Worm (Caenorhabditis elegans) whole organism, L4 larva: Measurements from ENCODE around the gene F52C12.6.

Experiments used
- F10B5.3 ChIP-seq: sonication (generic microtip); optimal IDR thresholded peaks from 2 replicates; lab custom pipeline; 2016; ENCODE audit warnings: mild to moderate bottlenecking, missing genetic modification characterization, missing compliant biosample characterization
- F37D6.2 ChIP-seq: sonication (generic microtip); optimal IDR thresholded peaks from 2 replicates; lab custom pipeline; 2016; ENCODE audit warnings: mild to moderate bottlenecking, missing genetic modification characterization, missing compliant biosample characterization
- T26A8.4 ChIP-seq: fragments of 200-800 bp; sonication (Bioruptor generic); IDR thresholded peaks from 2 replicates; pipeline ENCODE4 v1.3.6; 2022; ENCODE audit warnings: missing genetic modification characterization, missing compliant biosample characterization
- ZK337.2 ChIP-seq: fragments of 200-800 bp; sonication (Bioruptor generic); IDR thresholded peaks from 2 replicates; pipeline ENCODE4 v1.3.6; 2022; ENCODE audit warnings: missing genetic modification reagents, missing genetic modification characterization, missing compliant biosample characterization
- aly-2 ChIP-seq: sonication (generic microtip); optimal IDR thresholded peaks from 2 replicates; lab custom pipeline; 2018; ENCODE audit warnings: missing biosample characterization, missing genetic modification characterization
- attf-4 ChIP-seq: sonication (generic microtip); optimal IDR thresholded peaks from 3 replicates; lab custom pipeline; 2017; ENCODE audit warnings: missing biosample characterization, missing genetic modification characterization
- ceh-28 ChIP-seq: fragments of 150-350 bp; optimal IDR thresholded peaks from 2 replicates; lab custom pipeline; 2014; ENCODE audit warnings: missing biosample characterization, missing genetic modification reagents, missing genetic modification characterization
- ceh-44 ChIP-seq: fragments of 200-800 bp; sonication (Bioruptor generic); IDR thresholded peaks from 2 replicates; pipeline ENCODE4 v1.3.6; 2022; ENCODE audit warnings: missing genetic modification reagents, missing genetic modification characterization, missing compliant biosample characterization
- ceh-62 ChIP-seq: sonication (generic microtip); optimal IDR thresholded peaks from 2 replicates; lab custom pipeline; 2017; ENCODE audit warnings: missing biosample characterization, missing genetic modification characterization
- cey-2 ChIP-seq: sonication (generic microtip); optimal IDR thresholded peaks from 3 replicates; lab custom pipeline; 2017; ENCODE audit warnings: missing genetic modification characterization, mild to moderate bottlenecking, missing compliant biosample characterization, antibody characterized with exemption, borderline replicate concordance; ENCODE audit not compliant: insufficient read depth
- daf-8 ChIP-seq: fragments of 200-800 bp; sonication (Bioruptor generic); IDR thresholded peaks from 2 replicates; pipeline ENCODE4 v1.3.6; 2022; ENCODE audit warnings: missing genetic modification characterization, missing compliant biosample characterization
- dmd-9 ChIP-seq: fragments of 200-800 bp; sonication (Bioruptor generic); IDR thresholded peaks from 2 replicates; pipeline ENCODE4 v1.3.6; 2022; ENCODE audit warnings: missing genetic modification reagents, missing genetic modification characterization, missing compliant biosample characterization
- dpl-1 ChIP-seq: fragments of 150-350 bp; optimal IDR thresholded peaks from 2 replicates; lab custom pipeline; 2014; ENCODE audit warnings: missing biosample characterization, missing genetic modification reagents, missing genetic modification characterization
- dve-1 ChIP-seq: sonication (generic microtip); optimal IDR thresholded peaks from 2 replicates; lab custom pipeline; 2017; ENCODE audit warnings: antibody characterized with exemption, mild to moderate bottlenecking, missing genetic modification characterization, missing compliant biosample characterization; ENCODE audit not compliant: insufficient read depth
- egl-27 ChIP-seq: sonication (generic microtip); optimal IDR thresholded peaks from 3 replicates; lab custom pipeline; 2017; ENCODE audit warnings: missing biosample characterization, missing genetic modification reagents, missing genetic modification characterization
- egl-43 ChIP-seq: fragments of 200-800 bp; sonication (Bioruptor generic); IDR thresholded peaks from 2 replicates; pipeline ENCODE4 v1.3.6; 2022; ENCODE audit warnings: missing genetic modification reagents, missing genetic modification characterization, missing compliant biosample characterization
- fos-1 ChIP-seq: fragments of 150-350 bp; optimal IDR thresholded peaks from 2 replicates; lab custom pipeline; 2014; ENCODE audit warnings: missing biosample characterization, missing genetic modification characterization
- hif-1 ChIP-seq, 2 experiments: sonication (generic microtip); optimal IDR thresholded peaks; 2 replicates each; lab custom pipeline; 2016 to 2017; ENCODE audit warnings: missing compliant biosample characterization in 2 of 2, missing genetic modification characterization in 2 of 2, missing genetic modification reagents in 2 of 2, missing genotype in 2 of 2, mild to moderate bottlenecking in 1 of 2
- hmg-1.1 ChIP-seq: fragments of 200-800 bp; sonication (Bioruptor generic); IDR thresholded peaks from 2 replicates; pipeline ENCODE4 v1.3.6; 2022; ENCODE audit warnings: missing genetic modification reagents, missing genetic modification characterization, missing compliant biosample characterization
- lim-7 ChIP-seq: fragments of 200-800 bp; sonication (Bioruptor generic); IDR thresholded peaks from 2 replicates; pipeline ENCODE4 v1.3.6; 2022; ENCODE audit warnings: missing genetic modification characterization, missing compliant biosample characterization
- lin-13 ChIP-seq: fragments of 150-350 bp; optimal IDR thresholded peaks from 2 replicates; lab custom pipeline; 2014; ENCODE audit warnings: missing biosample characterization, missing genetic modification reagents, missing genetic modification characterization
- lin-15B ChIP-seq: fragments of 150-350 bp; sonication (generic microtip); optimal IDR thresholded peaks from 3 replicates; lab custom pipeline; 2014; ENCODE audit warnings: missing biosample characterization, missing genetic modification characterization
- lin-29 ChIP-seq: fragments of 200-800 bp; sonication (Bioruptor generic); IDR thresholded peaks from 2 replicates; pipeline ENCODE4 v1.3.6; 2022; ENCODE audit warnings: missing genetic modification reagents, missing genetic modification characterization, missing compliant biosample characterization
- lin-38 ChIP-seq: fragments of 200-800 bp; sonication (Bioruptor generic); IDR thresholded peaks from 2 replicates; pipeline ENCODE4 v1.3.6; 2022; ENCODE audit warnings: missing genetic modification reagents, missing genetic modification characterization, missing compliant biosample characterization
- lin-39 ChIP-seq: fragments of 150-350 bp; optimal IDR thresholded peaks from 2 replicates; lab custom pipeline; 2014; ENCODE audit warnings: missing biosample characterization, missing genetic modification reagents, missing genetic modification characterization
- lsy-2 ChIP-seq, 2 experiments: fragments of 150-350 bp in 1 of 2; sonication (generic microtip) in 1 of 2; optimal IDR thresholded peaks; 2 replicates each; lab custom pipeline; 2014 to 2017; ENCODE audit warnings: missing biosample characterization in 2 of 2, missing genetic modification characterization in 2 of 2
- madf-5 ChIP-seq, 2 experiments: fragments of 200-800 bp; sonication (Bioruptor generic); IDR thresholded peaks; 2 replicates each; pipeline ENCODE4 v1.3.6; 2022; ENCODE audit warnings: missing compliant biosample characterization in 2 of 2, missing genetic modification characterization in 2 of 2
- mdt-29 ChIP-seq: fragments of 200-800 bp; sonication (Bioruptor generic); IDR thresholded peaks from 2 replicates; pipeline ENCODE4 v1.3.6; 2022; ENCODE audit warnings: missing genetic modification reagents, missing genetic modification characterization, missing compliant biosample characterization
- mes-2 ChIP-seq: sonication (generic microtip); optimal IDR thresholded peaks from 2 replicates; lab custom pipeline; 2016; ENCODE audit warnings: missing genotype, mild to moderate bottlenecking, missing genetic modification characterization, missing compliant biosample characterization; ENCODE audit not compliant: poor library complexity, severe bottlenecking
- nhr-10 ChIP-seq: fragments of 150-350 bp; optimal IDR thresholded peaks from 2 replicates; lab custom pipeline; 2014; ENCODE audit warnings: missing biosample characterization, missing genetic modification characterization
- nhr-102 ChIP-seq: sonication (generic microtip); optimal IDR thresholded peaks from 2 replicates; lab custom pipeline; 2016; ENCODE audit warnings: mild to moderate bottlenecking, missing genetic modification characterization, moderate library complexity, missing compliant biosample characterization
- nhr-11 ChIP-seq: fragments of 150-350 bp; optimal IDR thresholded peaks from 2 replicates; lab custom pipeline; 2014; ENCODE audit warnings: missing biosample characterization, missing genetic modification characterization
- nhr-111 ChIP-seq: fragments of 200-800 bp; sonication (Bioruptor generic); optimal IDR thresholded peaks from 2 replicates; lab custom pipeline; 2018; ENCODE audit warnings: mild to moderate bottlenecking, missing genetic modification characterization, missing compliant biosample characterization
- nhr-237 ChIP-seq: sonication (generic microtip); optimal IDR thresholded peaks from 2 replicates; lab custom pipeline; 2017; ENCODE audit warnings: missing biosample characterization, missing genetic modification characterization
- nhr-28 ChIP-seq: fragments of 150-350 bp; optimal IDR thresholded peaks from 2 replicates; lab custom pipeline; 2014; ENCODE audit warnings: missing biosample characterization, missing genetic modification characterization
- nhr-42 ChIP-seq: fragments of 200-800 bp; sonication (Bioruptor generic); IDR thresholded peaks from 2 replicates; pipeline ENCODE4 v1.3.6; 2022; ENCODE audit warnings: missing genetic modification characterization, missing compliant biosample characterization
- nhr-76 ChIP-seq: fragments of 150-350 bp; optimal IDR thresholded peaks from 2 replicates; lab custom pipeline; 2014; ENCODE audit warnings: missing biosample characterization, missing genetic modification characterization
- pha-4 ChIP-seq, 2 experiments: fragments of 150-350 bp in 1 of 2; fragments of 200-800 bp in 1 of 2; sonication (Bioruptor generic) in 1 of 2; IDR thresholded peaks in 1 of 2; optimal IDR thresholded peaks in 1 of 2; 2 replicates each; pipeline versions ENCODE4 v1.3.6 to Lab custom; 2014 to 2022; ENCODE audit warnings: missing genetic modification characterization in 2 of 2, missing genetic modification reagents in 2 of 2, missing biosample characterization in 1 of 2, missing compliant biosample characterization in 1 of 2
- rbr-2 ChIP-seq: sonication (generic microtip); optimal IDR thresholded peaks from 2 replicates; lab custom pipeline; 2016; ENCODE audit warnings: missing genotype, missing genetic modification characterization, missing compliant biosample characterization
- sdz-12 ChIP-seq: fragments of 200-800 bp; sonication (Bioruptor generic); optimal IDR thresholded peaks from 2 replicates; lab custom pipeline; 2018; ENCODE audit warnings: mild to moderate bottlenecking, missing genetic modification characterization, missing compliant biosample characterization
- snpc-4 ChIP-seq: fragments of 150-350 bp; optimal IDR thresholded peaks from 2 replicates; lab custom pipeline; 2014; ENCODE audit warnings: missing biosample characterization, missing genetic modification characterization
- tra-1 ChIP-seq: fragments of 200-800 bp; sonication (Bioruptor generic); IDR thresholded peaks from 2 replicates; pipeline ENCODE4 v1.3.6; 2022; ENCODE audit warnings: missing genetic modification reagents, missing genetic modification characterization, missing compliant biosample characterization
- unc-130 ChIP-seq: sonication (generic microtip); optimal IDR thresholded peaks from 2 replicates; lab custom pipeline; 2016; ENCODE audit warnings: missing genetic modification reagents, missing genetic modification characterization, missing compliant biosample characterization
- unc-39 ChIP-seq: sonication (generic microtip); optimal IDR thresholded peaks from 2 replicates; lab custom pipeline; 2017; ENCODE audit warnings: missing biosample characterization, missing genetic modification characterization
- unc-62 ChIP-seq, 3 experiments: fragments of 150-350 bp in 1 of 3; sonication (generic microtip); optimal IDR thresholded peaks in 2 of 3; peaks in 1 of 3; 1 replicate in 1 of 3; 2 replicates in 2 of 3; lab custom pipeline; 2014 to 2017; ENCODE audit warnings: missing biosample characterization in 3 of 3, missing genetic modification characterization in 3 of 3, missing genetic modification reagents in 3 of 3, missing genotype in 1 of 3
- vab-7 ChIP-seq: fragments of 200-800 bp; sonication (Bioruptor generic); IDR thresholded peaks from 2 replicates; pipeline ENCODE4 v1.3.6; 2022; ENCODE audit warnings: missing genetic modification reagents, missing genetic modification characterization, missing compliant biosample characterization
- zag-1 ChIP-seq: fragments of 150-350 bp; optimal IDR thresholded peaks from 2 replicates; lab custom pipeline; 2014; ENCODE audit warnings: missing biosample characterization, missing genetic modification characterization
- zfp-2 ChIP-seq: sonication (generic microtip); optimal IDR thresholded peaks from 2 replicates; lab custom pipeline; 2016; ENCODE audit warnings: mild to moderate bottlenecking, missing genetic modification characterization, missing compliant biosample characterization
- zip-11 ChIP-seq: fragments of 200-800 bp; sonication (Bioruptor generic); IDR thresholded peaks from 2 replicates; pipeline ENCODE4 v1.3.6; 2022; ENCODE audit warnings: missing genetic modification characterization, missing compliant biosample characterization
- ztf-11 ChIP-seq: fragments of 150-350 bp; optimal IDR thresholded peaks from 2 replicates; lab custom pipeline; 2014; ENCODE audit warnings: missing biosample characterization, missing genetic modification characterization
- ztf-7 ChIP-seq: fragments of 150-350 bp; optimal IDR thresholded peaks from 2 replicates; lab custom pipeline; 2014; ENCODE audit warnings: missing biosample characterization, missing genetic modification characterization

The F52C12.6 gene

DNA sequence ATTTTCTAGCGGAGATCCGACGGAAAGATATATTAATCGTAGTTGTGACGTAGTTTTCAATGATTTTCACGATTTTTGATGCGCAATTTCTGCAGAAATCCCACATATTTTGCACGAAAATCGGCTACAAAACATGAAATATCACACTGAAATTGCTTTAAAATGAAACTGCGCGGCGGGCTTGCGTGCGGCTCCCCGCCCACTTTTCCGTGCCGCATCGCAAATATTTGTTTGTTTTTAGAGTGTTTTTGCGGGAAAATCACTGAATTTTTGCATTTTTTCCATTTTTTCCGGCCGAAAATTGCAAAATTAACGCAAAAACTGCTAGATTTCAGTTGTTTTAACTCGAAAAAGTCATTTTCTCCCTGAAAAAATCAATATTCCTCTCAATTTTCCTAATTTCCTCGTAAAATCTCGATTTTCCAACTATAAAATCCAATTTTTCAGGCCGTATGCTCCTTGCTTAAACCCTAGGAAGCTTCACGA lies 24.5 kb downstream of the F52C12.6 start, which contains the start of gene Y76B12C.6:
Gene Y76B12C.6 (plus strand): TSS at position 436 of the 486 bp plus-strand sequence.
- TF ChIP-seq hmg-1.1 (GFP tag; lab: Robert Waterston, UW), result no peak
- TF ChIP-seq cey-2, result no peak
- no peak for TF ChIP-seq pha-4 (GFP tag; IDR thresholded peaks at IDR 0.05; lab: Robert Waterston, UW)
- no peak for TF ChIP-seq pha-4 (tag; optimal IDR thresholded peaks at IDR 0.05; lab: Kevin White, UChicago)
- no peak for TF ChIP-seq unc-130 (GFP tag; lab: Kevin White, UChicago)
- TF ChIP-seq nhr-111 (GFP tag; lab: Kevin White, UChicago), result no peak
- no peak for TF ChIP-seq rbr-2 (tag; lab: Kevin White, UChicago)
- no peak for TF ChIP-seq dmd-9 (GFP tag; lab: Robert Waterston, UW)
- TF ChIP-seq egl-27, result no peak
- no peak for TF ChIP-seq ztf-7
- TF ChIP-seq nhr-102 (tag; lab: Kevin White, UChicago), result no peak
- no peak for TF ChIP-seq ceh-62 (tag; lab: Kevin White, UChicago)
- no peak for TF ChIP-seq daf-8 (GFP tag; lab: Robert Waterston, UW)
- no peak for TF ChIP-seq lin-15B (tag; lab: Kevin White, UChicago)
- no peak for TF ChIP-seq ceh-44
- TF ChIP-seq unc-62 (GFP tag; optimal IDR thresholded peaks at IDR 0.05 in 1 of 2; lab: Kevin White, UChicago), result no peak
- no peak for TF ChIP-seq unc-62 (tag; optimal IDR thresholded peaks at IDR 0.05; lab: Kevin White, UChicago)
- no peak for TF ChIP-seq lin-29
- no peak for TF ChIP-seq nhr-10 (tag; lab: Kevin White, UChicago)
- TF ChIP-seq unc-39 (tag; lab: Kevin White, UChicago), result no peak
- no peak for TF ChIP-seq vab-7 (GFP tag; lab: Robert Waterston, UW)
- no peak for TF ChIP-seq F10B5.3
- peak; percentile 18 for TF ChIP-seq dve-1 (tag; lab: Kevin White, UChicago)
- TF ChIP-seq lin-38 (GFP tag; lab: Robert Waterston, UW), result peak; percentile 59
- TF ChIP-seq hif-1 (tag; optimal IDR thresholded peaks at IDR 0.05; lab: Kevin White, UChicago), result no peak
- TF ChIP-seq zip-11, result no peak
- TF ChIP-seq mes-2, result peak; percentile 69
- no peak for TF ChIP-seq T26A8.4
- peak; percentile 9 for TF ChIP-seq nhr-28 (tag; lab: Kevin White, UChicago)
- TF ChIP-seq lin-13, result peak; percentile 10
- TF ChIP-seq tra-1 (GFP tag; lab: Robert Waterston, UW), result no peak
- TF ChIP-seq egl-43 (GFP tag; lab: Robert Waterston, UW), result no peak
- no peak for TF ChIP-seq nhr-237 (tag; lab: Kevin White, UChicago)
- TF ChIP-seq ceh-28 (tag; lab: Kevin White, UChicago), result no peak
- no peak for TF ChIP-seq attf-4 (tag; lab: Kevin White, UChicago)
- TF ChIP-seq mdt-29 (GFP tag; lab: Robert Waterston, UW), result no peak
- TF ChIP-seq madf-5 (GFP tag; IDR thresholded peaks at IDR 0.05; lab: Robert Waterston, UW), result no peak
- peak in 1 of 2 experiments; percentile 1 for TF ChIP-seq lsy-2 (tag; optimal IDR thresholded peaks at IDR 0.05; lab: Kevin White, UChicago)
- TF ChIP-seq nhr-42 (GFP tag; lab: Robert Waterston, UW), result no peak
- TF ChIP-seq fos-1 (tag; lab: Kevin White, UChicago), result no peak
- TF ChIP-seq lim-7, result no peak
- TF ChIP-seq aly-2 (tag; lab: Kevin White, UChicago), result no peak
- no peak for TF ChIP-seq F37D6.2 (tag; lab: Kevin White, UChicago)
- no peak for TF ChIP-seq lin-39
- TF ChIP-seq sdz-12 (GFP tag; lab: Kevin White, UChicago), result no peak
- TF ChIP-seq zag-1, result no peak
- no peak for TF ChIP-seq zfp-2
- TF ChIP-seq ZK337.2 (GFP tag; lab: Robert Waterston, UW), result no peak
- TF ChIP-seq dpl-1 (GFP tag; lab: Kevin White, UChicago), result peak; percentile 20
- no peak for TF ChIP-seq nhr-76 (tag; lab: Kevin White, UChicago)
- TF ChIP-seq snpc-4 (tag; lab: Kevin White, UChicago), result no peak
- no peak for TF ChIP-seq nhr-11 (tag; lab: Kevin White, UChicago)
- no peak for TF ChIP-seq ztf-11
